Worm (Caenorhabditis elegans) whole organism, young adult: Measurements from ENCODE around the gene Y17D7B.4.
A peak's percentile ranks its signal among the peaks of the same experiment; 100 is the strongest.

ENCODE experiments used
- B0019.2 ChIP-seq: fragments of 200-800 bp; sonication (Bioruptor generic); conservative IDR thresholded peaks from 2 replicates; pipeline ENCODE4 v1.3.6; 2022; ENCODE audit warnings: missing genetic modification reagents, missing genetic modification characterization, missing compliant biosample characterization
- B0336.3 ChIP-seq: fragments of 200-800 bp; sonication (Bioruptor generic); IDR thresholded peaks from 2 replicates; pipeline ENCODE4 v1.3.6; 2022; ENCODE audit warnings: missing genetic modification characterization, missing compliant biosample characterization
- C17E4.6 ChIP-seq: fragments of 200-800 bp; sonication (Bioruptor generic); IDR thresholded peaks from 2 replicates; pipeline ENCODE4 v1.3.6; 2022; ENCODE audit warnings: missing genetic modification reagents, missing genetic modification characterization, missing compliant biosample characterization
- F33H1.4 ChIP-seq: fragments of 200-800 bp; sonication (Bioruptor generic); IDR thresholded peaks from 2 replicates; pipeline ENCODE4 v1.3.6; 2022; ENCODE audit warnings: missing genetic modification reagents, missing genetic modification characterization, missing compliant biosample characterization
- F37B4.10 ChIP-seq: fragments of 200-800 bp; sonication (Bioruptor generic); IDR thresholded peaks from 2 replicates; pipeline ENCODE4 v1.3.6; 2022; ENCODE audit warnings: missing genetic modification characterization, missing compliant biosample characterization
- F39B2.1 ChIP-seq: fragments of 200-800 bp; sonication (Bioruptor generic); IDR thresholded peaks from 2 replicates; pipeline ENCODE4 v1.3.6; 2022; ENCODE audit warnings: missing genetic modification reagents, missing genetic modification characterization, missing compliant biosample characterization
- F49E8.2 ChIP-seq: sonication (generic microtip); optimal IDR thresholded peaks from 3 replicates; lab custom pipeline; 2017; ENCODE audit warnings: missing genetic modification characterization, mild to moderate bottlenecking, missing compliant biosample characterization, antibody characterized with exemption, moderate library complexity; ENCODE audit not compliant: insufficient read depth
- K12H6.12 ChIP-seq: fragments of 200-800 bp; sonication (Bioruptor generic); optimal IDR thresholded peaks from 2 replicates; lab custom pipeline; 2018; ENCODE audit warnings: mild to moderate bottlenecking, missing genetic modification characterization, missing compliant biosample characterization
- T07F8.4 ChIP-seq: sonication (generic microtip); optimal IDR thresholded peaks from 2 replicates; lab custom pipeline; 2016; ENCODE audit warnings: mild to moderate bottlenecking, missing genetic modification characterization, moderate library complexity, missing compliant biosample characterization
- Y79H2A.3 ChIP-seq: fragments of 200-800 bp; sonication (Bioruptor generic); conservative IDR thresholded peaks from 2 replicates; pipeline ENCODE4 v1.3.6; 2022; ENCODE audit warnings: missing genetic modification reagents, missing genetic modification characterization, missing compliant biosample characterization
- ama-1 ChIP-seq, 3 experiments: fragments of 150-350 bp in 1 of 3; sonication (generic microtip) in 2 of 3; optimal IDR thresholded peaks; 2 replicates each; lab custom pipeline; 2014 to 2018; ENCODE audit warnings: missing biosample characterization in 2 of 3, missing genetic modification characterization in 2 of 3, missing genetic modification reagents in 2 of 3
- atf-7 ChIP-seq: sonication (generic microtip); optimal IDR thresholded peaks from 2 replicates; lab custom pipeline; 2017; ENCODE audit warnings: mild to moderate bottlenecking, missing genetic modification characterization, missing compliant biosample characterization
- athp-1 ChIP-seq: sonication (generic microtip); optimal IDR thresholded peaks from 2 replicates; lab custom pipeline; 2017; ENCODE audit warnings: mild to moderate bottlenecking, missing genetic modification characterization, missing compliant biosample characterization
- ceh-40 ChIP-seq: fragments of 200-800 bp; sonication (Bioruptor generic); IDR thresholded peaks from 2 replicates; pipeline ENCODE4 v1.3.6; 2022; ENCODE audit warnings: missing genetic modification characterization, missing compliant biosample characterization
- dpff-1 ChIP-seq: sonication (generic microtip); optimal IDR thresholded peaks from 2 replicates; lab custom pipeline; 2017; ENCODE audit warnings: mild to moderate bottlenecking, missing genetic modification characterization, missing compliant biosample characterization
- efl-1 ChIP-seq: fragments of 150-350 bp; optimal IDR thresholded peaks from 2 replicates; lab custom pipeline; 2014; ENCODE audit warnings: missing biosample characterization, missing genetic modification reagents, missing genetic modification characterization
- egl-44 ChIP-seq: fragments of 200-800 bp; sonication (Bioruptor generic); IDR thresholded peaks from 2 replicates; pipeline ENCODE4 v1.3.6; 2022; ENCODE audit warnings: missing genetic modification reagents, missing genetic modification characterization, missing compliant biosample characterization
- egrh-3 ChIP-seq: fragments of 200-800 bp; sonication (Bioruptor generic); IDR thresholded peaks from 2 replicates; pipeline ENCODE4 v1.3.6; 2022; ENCODE audit warnings: missing genetic modification reagents, missing genetic modification characterization, missing compliant biosample characterization
- fkh-3 ChIP-seq: sonication (generic microtip); optimal IDR thresholded peaks from 2 replicates; lab custom pipeline; 2016; ENCODE audit warnings: mild to moderate bottlenecking, missing genetic modification characterization, missing compliant biosample characterization
- him-1 ChIP-seq: sonication (generic microtip); optimal IDR thresholded peaks from 2 replicates; lab custom pipeline; 2016; ENCODE audit warnings: missing genotype, missing genetic modification reagents, missing genetic modification characterization, missing compliant biosample characterization
- hmg-1.2 ChIP-seq: fragments of 200-800 bp; sonication (Bioruptor generic); IDR thresholded peaks from 2 replicates; pipeline ENCODE4 v1.3.6; 2022; ENCODE audit warnings: missing genetic modification reagents, missing genetic modification characterization, missing compliant biosample characterization
- hmg-20 ChIP-seq: fragments of 200-800 bp; sonication (Bioruptor generic); IDR thresholded peaks from 2 replicates; pipeline ENCODE4 v1.3.6; 2022; ENCODE audit warnings: missing genetic modification reagents, missing genetic modification characterization, missing compliant biosample characterization
- hrde-1 ChIP-seq: sonication (generic microtip); optimal IDR thresholded peaks from 2 replicates; lab custom pipeline; 2016; ENCODE audit warnings: missing genetic modification characterization, mild to moderate bottlenecking, missing compliant biosample characterization, moderate library complexity, missing genotype, missing genetic modification reagents, borderline replicate concordance
- let-607 ChIP-seq, 2 experiments: fragments of 200-800 bp in 1 of 2; sonication (Bioruptor generic) in 1 of 2; sonication (generic microtip) in 1 of 2; optimal IDR thresholded peaks; 2 replicates each; lab custom pipeline; 2016 to 2018; ENCODE audit warnings: mild to moderate bottlenecking in 2 of 2, missing compliant biosample characterization in 2 of 2, missing genetic modification characterization in 2 of 2, moderate library complexity in 2 of 2, missing genotype in 1 of 2
- lin-40 ChIP-seq: sonication (generic microtip); optimal IDR thresholded peaks from 2 replicates; lab custom pipeline; 2016; ENCODE audit warnings: missing genetic modification characterization, mild to moderate bottlenecking, missing compliant biosample characterization, missing genotype, missing genetic modification reagents
- lir-1 ChIP-seq: fragments of 200-800 bp; sonication (Bioruptor generic); conservative IDR thresholded peaks from 2 replicates; pipeline ENCODE4 v1.3.6; 2022; ENCODE audit warnings: missing genetic modification reagents, missing genetic modification characterization, missing compliant biosample characterization
- mxl-1 ChIP-seq: sonication (generic microtip); optimal IDR thresholded peaks from 2 replicates; lab custom pipeline; 2016; ENCODE audit warnings: missing genetic modification characterization, missing compliant biosample characterization
- nhr-120 ChIP-seq: fragments of 200-800 bp; sonication (Bioruptor generic); IDR thresholded peaks from 2 replicates; pipeline ENCODE4 v1.3.6; 2022; ENCODE audit warnings: missing genetic modification characterization, missing compliant biosample characterization
- nhr-179 ChIP-seq: sonication (generic microtip); optimal IDR thresholded peaks from 2 replicates; lab custom pipeline; 2016; ENCODE audit warnings: mild to moderate bottlenecking, missing genetic modification characterization, missing compliant biosample characterization
- nhr-27 ChIP-seq: fragments of 200-800 bp; sonication (Bioruptor generic); optimal IDR thresholded peaks from 2 replicates; lab custom pipeline; 2018; ENCODE audit warnings: mild to moderate bottlenecking, missing genetic modification characterization, moderate library complexity, missing compliant biosample characterization
- rpc-1 ChIP-seq, 2 experiments: fragments of 150-350 bp in 1 of 2; sonication (generic microtip) in 1 of 2; optimal IDR thresholded peaks; 2 replicates each; lab custom pipeline; 2014 to 2018; ENCODE audit warnings: missing biosample characterization in 1 of 2, missing genetic modification characterization in 1 of 2, missing genetic modification reagents in 1 of 2, missing genotype in 1 of 2
- snpc-4 ChIP-seq, 5 experiments: fragments of 150-350 bp in 1 of 5; sonication (generic microtip) in 4 of 5; optimal IDR thresholded peaks; 2 replicates each; lab custom pipeline; 2014 to 2018; ENCODE audit warnings: missing genetic modification characterization in 5 of 5, missing biosample characterization in 3 of 5, antibody characterized with exemption in 2 of 5, mild to moderate bottlenecking in 2 of 5, missing compliant biosample characterization in 2 of 5, missing genotype in 2 of 5, moderate library complexity in 2 of 5, missing genetic modification reagents in 1 of 5
- somi-1 ChIP-seq: fragments of 200-800 bp; sonication (Bioruptor generic); optimal IDR thresholded peaks from 2 replicates; lab custom pipeline; 2018; ENCODE audit warnings: mild to moderate bottlenecking, missing genetic modification characterization, missing compliant biosample characterization
- tbx-9 ChIP-seq: sonication (generic microtip); optimal IDR thresholded peaks from 2 replicates; lab custom pipeline; 2016; ENCODE audit warnings: borderline replicate concordance, missing genetic modification characterization, inconsistent platforms, missing compliant biosample characterization
- unc-130 ChIP-seq: sonication (generic microtip); optimal IDR thresholded peaks from 2 replicates; lab custom pipeline; 2016; ENCODE audit warnings: missing genetic modification reagents, missing genetic modification characterization, missing compliant biosample characterization
- zfh-2 ChIP-seq: fragments of 200-800 bp; sonication (Bioruptor generic); conservative IDR thresholded peaks from 2 replicates; pipeline ENCODE4 v1.3.6; 2022; ENCODE audit warnings: missing genetic modification reagents, missing genetic modification characterization, missing compliant biosample characterization
- ztf-18 ChIP-seq: sonication (generic microtip); optimal IDR thresholded peaks from 2 replicates; lab custom pipeline; 2016; ENCODE audit warnings: missing genotype, mild to moderate bottlenecking, missing genetic modification characterization, missing compliant biosample characterization
- ztf-3 ChIP-seq: fragments of 200-800 bp; sonication (Bioruptor generic); optimal IDR thresholded peaks from 2 replicates; lab custom pipeline; 2018; ENCODE audit warnings: mild to moderate bottlenecking, missing genetic modification characterization, missing compliant biosample characterization
- ztf-6 ChIP-seq: fragments of 200-800 bp; sonication (Bioruptor generic); IDR thresholded peaks from 2 replicates; pipeline ENCODE4 v1.3.6; 2022; ENCODE audit warnings: missing genetic modification reagents, missing genetic modification characterization, missing compliant biosample characterization

The Y17D7B.4 gene

ce11 chrV:18811360-18811759 lies 34.9 kb upstream of the Y17D7B.4 start, which contains the start of gene C54E10.7:
Gene C54E10.7, plus strand, starts transcription at chrV:18811660.
- TF ChIP-seq hrde-1 (tag; lab: Kevin White, UChicago): no peak
- TF ChIP-seq, all 124 proteins: peak for 0

ce11 chrV:18810705-18811104 lies 34.2 kb upstream of the Y17D7B.4 start, which contains the start of gene C54E10.3:
Gene C54E10.3, plus strand, starts transcription at chrV:18811005.
- TF ChIP-seq ceh-40 (GFP tag; lab: Robert Waterston, UW) (no peak), hmg-20 (GFP tag; lab: Robert Waterston, UW) (no peak), F49E8.2 (tag; lab: Kevin White, UChicago) (no peak), C17E4.6 (GFP tag; lab: Robert Waterston, UW) (no peak), rpc-1 (optimal IDR thresholded peaks at IDR 0.05; lab: Kevin White, UChicago) (no peak), rpc-1 (tag; optimal IDR thresholded peaks at IDR 0.05; lab: Kevin White, UChicago) (no peak), ztf-3 (GFP tag; lab: Kevin White, UChicago) (no peak), dpff-1 (tag; lab: Kevin White, UChicago) (no peak)

ce11 chrV:18808621-18809020 lies 32.1 kb upstream of the Y17D7B.4 start, which contains the start of gene C54E10.6:
Gene C54E10.6, minus strand, starts transcription at chrV:18808729.
- no peak for TF ChIP-seq T07F8.4 (tag; lab: Kevin White, UChicago)
- TF ChIP-seq hmg-1.2 (GFP tag; lab: Robert Waterston, UW): peak; percentile 63; the same call in 1 of the 2 replicates
- 0 out of 2 replicates have a peak, but pooled peaks have one; percentile 38 for TF ChIP-seq zfh-2 (GFP tag; lab: Robert Waterston, UW)

- TF ChIP-seq ztf-6 (GFP tag; lab: Robert Waterston, UW) (no peak), zfh-2 (GFP tag; lab: Robert Waterston, UW) (no peak), lir-1 (GFP tag; lab: Robert Waterston, UW) (no peak), F39B2.1 (GFP tag; lab: Robert Waterston, UW) (no peak), nhr-120 (GFP tag; lab: Robert Waterston, UW) (no peak), tbx-9 (no peak), lin-40 (tag; lab: Kevin White, UChicago) (no peak), atf-7 (tag; lab: Kevin White, UChicago) (no peak), Y79H2A.3 (GFP tag; lab: Robert Waterston, UW) (no peak), somi-1 (GFP tag; lab: Kevin White, UChicago) (no peak), fkh-3 (no peak), nhr-27 (tag; lab: Kevin White, UChicago) (no peak), efl-1 (GFP tag; lab: Kevin White, UChicago) (no peak), egl-44 (GFP tag; lab: Robert Waterston, UW) (no peak), F33H1.4 (GFP tag; lab: Robert Waterston, UW) (no peak), egrh-3 (no peak), B0336.3 (GFP tag; lab: Robert Waterston, UW) (no peak), ama-1 (optimal IDR thresholded peaks at IDR 0.05; lab: Kevin White, UChicago) (no peak), ama-1 (GFP tag; optimal IDR thresholded peaks at IDR 0.05; lab: Kevin White, UChicago) (no peak), ztf-18 (tag; lab: Kevin White, UChicago) (no peak)
- TF ChIP-seq, all 124 proteins: peak for 0
Observed at ce11 chrV:18806409-18806808, 29.9 kb upstream of the Y17D7B.4 start, which contains the start of gene sri-10. Gene sri-10, minus strand, starts transcription at chrV:18806509.

ce11 chrV:18803260-18803659 lies 26.8 kb upstream of the Y17D7B.4 start, which contains the start of gene C54E10.10:
Gene C54E10.10, minus strand, starts transcription at chrV:18803360.
- TF ChIP-seq nhr-179 (tag; lab: Kevin White, UChicago): no peak
- no peak for TF ChIP-seq K12H6.12 (tag; lab: Kevin White, UChicago)
- TF ChIP-seq egrh-3: no peak
- TF ChIP-seq him-1 (tag; lab: Kevin White, UChicago): no peak
- no peak for TF ChIP-seq B0019.2 (GFP tag; lab: Robert Waterston, UW)
- TF ChIP-seq hmg-1.2 (GFP tag; lab: Robert Waterston, UW): no peak
- no peak for TF ChIP-seq mxl-1 (tag; lab: Kevin White, UChicago)
- TF ChIP-seq dpff-1 (tag; lab: Kevin White, UChicago): no peak
- no peak for TF ChIP-seq unc-130 (GFP tag; lab: Kevin White, UChicago)
- TF ChIP-seq egl-44 (GFP tag; lab: Robert Waterston, UW): no peak
- no peak for TF ChIP-seq let-607 (tag; optimal IDR thresholded peaks at IDR 0.05; lab: Kevin White, UChicago)
- TF ChIP-seq atf-7 (tag; lab: Kevin White, UChicago): no peak
- TF ChIP-seq snpc-4 (GFP tag; optimal IDR thresholded peaks at IDR 0.05; lab: Kevin White, UChicago): no peak
- TF ChIP-seq snpc-4 (tag; optimal IDR thresholded peaks at IDR 0.05; lab: Kevin White, UChicago): no peak
- TF ChIP-seq lir-1 (GFP tag; lab: Robert Waterston, UW): no peak
- TF ChIP-seq athp-1: no peak
- TF ChIP-seq C17E4.6 (GFP tag; lab: Robert Waterston, UW): no peak
- no peak for TF ChIP-seq F37B4.10
